Worm (Caenorhabditis elegans) whole organism, young adult: ENCODE results near the gene aps-1.

Experiments used
- B0019.2 ChIP-seq: fragments of 200-800 bp; sonication (Bioruptor generic); conservative IDR thresholded peaks from 2 replicates; pipeline ENCODE4 v1.3.6; 2022; ENCODE audit warnings: missing genetic modification reagents, missing genetic modification characterization, missing compliant biosample characterization
- F23B12.7 ChIP-seq: sonication (generic microtip); optimal IDR thresholded peaks from 2 replicates; lab custom pipeline; 2017; ENCODE audit warnings: missing genetic modification characterization, mild to moderate bottlenecking, missing compliant biosample characterization, antibody characterized with exemption, moderate library complexity; ENCODE audit not compliant: insufficient read depth
- F33H1.4 ChIP-seq: fragments of 200-800 bp; sonication (Bioruptor generic); IDR thresholded peaks from 2 replicates; pipeline ENCODE4 v1.3.6; 2022; ENCODE audit warnings: missing genetic modification reagents, missing genetic modification characterization, missing compliant biosample characterization
- F57A8.1 ChIP-seq: fragments of 200-800 bp; sonication (Bioruptor generic); optimal IDR thresholded peaks from 2 replicates; lab custom pipeline; 2018; ENCODE audit warnings: mild to moderate bottlenecking, missing genetic modification characterization, moderate library complexity, missing compliant biosample characterization
- K11D2.4 ChIP-seq: fragments of 200-800 bp; sonication (Bioruptor generic); IDR thresholded peaks from 2 replicates; pipeline ENCODE4 v1.3.6; 2022; ENCODE audit warnings: missing genetic modification reagents, missing genetic modification characterization, missing compliant biosample characterization
- T26A5.8 ChIP-seq: sonication (generic microtip); optimal IDR thresholded peaks from 2 replicates; lab custom pipeline; 2016; ENCODE audit warnings: missing genetic modification characterization, missing compliant biosample characterization
- Y79H2A.3 ChIP-seq: fragments of 200-800 bp; sonication (Bioruptor generic); conservative IDR thresholded peaks from 2 replicates; pipeline ENCODE4 v1.3.6; 2022; ENCODE audit warnings: missing genetic modification reagents, missing genetic modification characterization, missing compliant biosample characterization
- akir-1 ChIP-seq: fragments of 200-800 bp; sonication (Bioruptor generic); optimal IDR thresholded peaks from 2 replicates; lab custom pipeline; 2018; ENCODE audit warnings: mild to moderate bottlenecking, missing genetic modification characterization, moderate library complexity, missing compliant biosample characterization
- ama-1 ChIP-seq, 3 experiments: fragments of 150-350 bp in 1 of 3; sonication (generic microtip) in 2 of 3; optimal IDR thresholded peaks; 2 replicates each; lab custom pipeline; 2014 to 2018; ENCODE audit warnings: missing biosample characterization in 2 of 3, missing genetic modification characterization in 2 of 3, missing genetic modification reagents in 2 of 3
- cebp-1 ChIP-seq, 2 experiments: fragments of 200-800 bp in 1 of 2; sonication (Bioruptor generic) in 1 of 2; sonication (generic microtip) in 1 of 2; IDR thresholded peaks in 1 of 2; optimal IDR thresholded peaks in 1 of 2; 2 replicates each; pipeline versions ENCODE4 v1.3.6 to Lab custom; 2017 to 2022; ENCODE audit warnings: missing compliant biosample characterization in 2 of 2, missing genetic modification characterization in 2 of 2, mild to moderate bottlenecking in 1 of 2, missing genetic modification reagents in 1 of 2, moderate library complexity in 1 of 2
- ceh-27 ChIP-seq: fragments of 200-800 bp; sonication (Bioruptor generic); optimal IDR thresholded peaks from 2 replicates; lab custom pipeline; 2018; ENCODE audit warnings: mild to moderate bottlenecking, missing genetic modification characterization, moderate library complexity, missing compliant biosample characterization
- ceh-40 ChIP-seq: fragments of 200-800 bp; sonication (Bioruptor generic); IDR thresholded peaks from 2 replicates; pipeline ENCODE4 v1.3.6; 2022; ENCODE audit warnings: missing genetic modification characterization, missing compliant biosample characterization
- chd-7 ChIP-seq: sonication (generic microtip); optimal IDR thresholded peaks from 2 replicates; lab custom pipeline; 2016; ENCODE audit warnings: mild to moderate bottlenecking, missing genetic modification characterization, moderate library complexity, missing compliant biosample characterization
- ets-4 ChIP-seq: fragments of 200-800 bp; sonication (Bioruptor generic); optimal IDR thresholded peaks from 2 replicates; lab custom pipeline; 2018; ENCODE audit warnings: mild to moderate bottlenecking, missing genetic modification characterization, missing compliant biosample characterization
- fkh-3 ChIP-seq: sonication (generic microtip); optimal IDR thresholded peaks from 2 replicates; lab custom pipeline; 2016; ENCODE audit warnings: mild to moderate bottlenecking, missing genetic modification characterization, missing compliant biosample characterization
- him-1 ChIP-seq: sonication (generic microtip); optimal IDR thresholded peaks from 2 replicates; lab custom pipeline; 2016; ENCODE audit warnings: missing genotype, missing genetic modification reagents, missing genetic modification characterization, missing compliant biosample characterization
- hlh-12 ChIP-seq: sonication (generic microtip); optimal IDR thresholded peaks from 2 replicates; lab custom pipeline; 2016; ENCODE audit warnings: missing genetic modification characterization, missing compliant biosample characterization
- hmg-20 ChIP-seq: fragments of 200-800 bp; sonication (Bioruptor generic); IDR thresholded peaks from 2 replicates; pipeline ENCODE4 v1.3.6; 2022; ENCODE audit warnings: missing genetic modification reagents, missing genetic modification characterization, missing compliant biosample characterization
- hrde-1 ChIP-seq: sonication (generic microtip); optimal IDR thresholded peaks from 2 replicates; lab custom pipeline; 2016; ENCODE audit warnings: missing genetic modification characterization, mild to moderate bottlenecking, missing compliant biosample characterization, moderate library complexity, missing genotype, missing genetic modification reagents, borderline replicate concordance
- hsf-1 ChIP-seq: fragments of 200-800 bp; sonication (Bioruptor generic); IDR thresholded peaks from 2 replicates; pipeline ENCODE4 v1.3.6; 2022; ENCODE audit warnings: missing genetic modification reagents, missing genetic modification characterization, missing compliant biosample characterization
- let-526 ChIP-seq: fragments of 200-800 bp; sonication (Bioruptor generic); IDR thresholded peaks from 2 replicates; pipeline ENCODE4 v1.3.6; 2022; ENCODE audit warnings: missing genetic modification reagents, missing genetic modification characterization, missing compliant biosample characterization
- let-607 ChIP-seq, 2 experiments: fragments of 200-800 bp in 1 of 2; sonication (Bioruptor generic) in 1 of 2; sonication (generic microtip) in 1 of 2; optimal IDR thresholded peaks; 2 replicates each; lab custom pipeline; 2016 to 2018; ENCODE audit warnings: mild to moderate bottlenecking in 2 of 2, missing compliant biosample characterization in 2 of 2, missing genetic modification characterization in 2 of 2, moderate library complexity in 2 of 2, missing genotype in 1 of 2
- lin-26 ChIP-seq: fragments of 200-800 bp; sonication (Bioruptor generic); IDR thresholded peaks from 2 replicates; pipeline ENCODE4 v1.3.6; 2022; ENCODE audit warnings: missing genetic modification reagents, missing genetic modification characterization, missing compliant biosample characterization
- lin-35 ChIP-seq, 3 experiments: fragments of 150-350 bp in 2 of 3; sonication (generic microtip) in 1 of 3; optimal IDR thresholded peaks; 2 replicates each; lab custom pipeline; 2014 to 2018; ENCODE audit warnings: missing biosample characterization in 3 of 3, missing genetic modification characterization in 3 of 3, missing genetic modification reagents in 3 of 3
- lin-54 ChIP-seq: fragments of 200-800 bp; sonication (Bioruptor generic); optimal IDR thresholded peaks from 2 replicates; lab custom pipeline; 2018; ENCODE audit warnings: mild to moderate bottlenecking, missing genetic modification characterization, missing compliant biosample characterization
- lir-1 ChIP-seq: fragments of 200-800 bp; sonication (Bioruptor generic); conservative IDR thresholded peaks from 2 replicates; pipeline ENCODE4 v1.3.6; 2022; ENCODE audit warnings: missing genetic modification reagents, missing genetic modification characterization, missing compliant biosample characterization
- madf-10 ChIP-seq: sonication (generic microtip); optimal IDR thresholded peaks from 2 replicates; lab custom pipeline; 2016; ENCODE audit warnings: mild to moderate bottlenecking, missing genetic modification characterization, missing compliant biosample characterization
- madf-3 ChIP-seq: fragments of 200-800 bp; sonication (Bioruptor generic); IDR thresholded peaks from 2 replicates; pipeline ENCODE4 v1.3.6; 2022; ENCODE audit warnings: missing genetic modification reagents, missing genetic modification characterization, missing compliant biosample characterization
- madf-6 ChIP-seq: fragments of 200-800 bp; sonication (Bioruptor generic); IDR thresholded peaks from 2 replicates; pipeline ENCODE4 v1.3.6; 2022; ENCODE audit warnings: missing genetic modification reagents, missing genetic modification characterization, missing compliant biosample characterization
- madf-8 ChIP-seq: fragments of 200-800 bp; sonication (Bioruptor generic); conservative IDR thresholded peaks from 2 replicates; pipeline ENCODE4 v1.3.6; 2022; ENCODE audit warnings: missing genetic modification reagents, missing genetic modification characterization, missing compliant biosample characterization
- nhr-90 ChIP-seq: sonication (generic microtip); optimal IDR thresholded peaks from 2 replicates; lab custom pipeline; 2016; ENCODE audit warnings: missing genotype, mild to moderate bottlenecking, missing genetic modification characterization, missing compliant biosample characterization
- rcor-1 ChIP-seq: fragments of 200-800 bp; sonication (Bioruptor generic); IDR thresholded peaks from 2 replicates; pipeline ENCODE4 v1.3.6; 2022; ENCODE audit warnings: missing genetic modification reagents, missing genetic modification characterization, missing compliant biosample characterization
- rec-8 ChIP-seq, 2 experiments: sonication (generic microtip); optimal IDR thresholded peaks; 2 replicates each; lab custom pipeline; 2016; ENCODE audit warnings: mild to moderate bottlenecking in 2 of 2, missing genetic modification characterization in 2 of 2, missing genetic modification reagents in 2 of 2, missing genotype in 2 of 2, missing biosample characterization in 1 of 2, missing compliant biosample characterization in 1 of 2, moderate library complexity in 1 of 2
- repo-1 ChIP-seq: sonication (generic microtip); optimal IDR thresholded peaks from 2 replicates; lab custom pipeline; 2017; ENCODE audit warnings: mild to moderate bottlenecking, missing genetic modification characterization, missing compliant biosample characterization
- snpc-1.1 ChIP-seq: sonication (generic microtip); optimal IDR thresholded peaks from 2 replicates; lab custom pipeline; 2017; ENCODE audit warnings: missing genetic modification characterization, mild to moderate bottlenecking, missing compliant biosample characterization, antibody characterized with exemption, moderate library complexity, missing genotype, missing genetic modification reagents; ENCODE audit not compliant: insufficient read depth
- snpc-3.4 ChIP-seq: sonication (generic microtip); optimal IDR thresholded peaks from 2 replicates; lab custom pipeline; 2017; ENCODE audit warnings: missing genetic modification characterization, mild to moderate bottlenecking, missing compliant biosample characterization, antibody characterized with exemption, moderate library complexity, missing genotype, missing genetic modification reagents
- sptf-2 ChIP-seq: fragments of 200-800 bp; sonication (Bioruptor generic); optimal IDR thresholded peaks from 2 replicates; lab custom pipeline; 2018; ENCODE audit warnings: mild to moderate bottlenecking, missing genetic modification characterization, missing compliant biosample characterization
- unc-130 ChIP-seq: sonication (generic microtip); optimal IDR thresholded peaks from 2 replicates; lab custom pipeline; 2016; ENCODE audit warnings: missing genetic modification reagents, missing genetic modification characterization, missing compliant biosample characterization
- xnd-1 ChIP-seq: sonication (generic microtip); optimal IDR thresholded peaks from 2 replicates; lab custom pipeline; 2016; ENCODE audit warnings: missing genotype, missing genetic modification reagents, missing genetic modification characterization, missing compliant biosample characterization
- zim-3 ChIP-seq: sonication (generic microtip); optimal IDR thresholded peaks from 2 replicates; lab custom pipeline; 2017; ENCODE audit warnings: mild to moderate bottlenecking, missing genetic modification characterization, moderate library complexity, missing compliant biosample characterization
- ztf-18 ChIP-seq: sonication (generic microtip); optimal IDR thresholded peaks from 2 replicates; lab custom pipeline; 2016; ENCODE audit warnings: missing genotype, mild to moderate bottlenecking, missing genetic modification characterization, missing compliant biosample characterization
- ztf-6 ChIP-seq: fragments of 200-800 bp; sonication (Bioruptor generic); IDR thresholded peaks from 2 replicates; pipeline ENCODE4 v1.3.6; 2022; ENCODE audit warnings: missing genetic modification reagents, missing genetic modification characterization, missing compliant biosample characterization

aps-1 gene

DNA sequence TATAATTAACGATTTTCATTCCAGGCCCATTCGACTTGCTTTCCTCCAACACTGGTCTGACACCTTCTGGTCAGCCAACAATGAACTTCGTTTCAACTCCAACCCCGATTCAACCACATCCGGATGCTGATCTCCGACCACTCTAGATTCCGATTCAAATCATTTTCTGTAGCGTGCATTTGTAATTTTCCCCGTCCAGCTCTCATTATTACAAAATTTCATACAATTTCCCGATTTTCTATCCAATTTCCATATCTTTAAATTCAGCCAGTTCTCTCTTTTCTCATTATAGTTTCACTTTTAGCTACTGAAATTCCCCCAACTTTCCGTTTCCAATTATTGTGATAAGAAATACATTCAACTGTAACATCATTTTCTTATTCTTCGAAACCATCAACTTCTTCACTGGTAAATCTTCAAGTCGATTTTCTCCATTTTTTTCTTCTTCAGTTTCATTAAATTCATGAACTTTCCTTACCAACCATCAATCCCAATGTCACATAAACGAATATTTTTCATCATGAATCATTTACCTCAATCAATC is 2.2 kb upstream of the aps-1 start (continued):
- TF ChIP-seq ztf-6 (GFP tag; lab: Robert Waterston, UW) (no peak), sptf-2 (GFP tag; lab: Kevin White, UChicago) (no peak), lin-54 (GFP tag; lab: Kevin White, UChicago) (peak; percentile 22), rcor-1 (GFP tag; lab: Robert Waterston, UW) (no peak), nhr-90 (no peak), snpc-1.1 (tag; lab: Kevin White, UChicago) (peak; percentile 36), hlh-12 (tag; lab: Kevin White, UChicago) (no peak), ztf-18 (tag; lab: Kevin White, UChicago) (no peak), rec-8 (tag; optimal IDR thresholded peaks at IDR 0.05; lab: Kevin White, UChicago) (no peak), ceh-40 (no peak), K11D2.4 (GFP tag; lab: Robert Waterston, UW) (no peak), hsf-1 (GFP tag; lab: Robert Waterston, UW) (peak; percentile 60; the same call in 1 of the 2 replicates), repo-1 (tag; lab: Kevin White, UChicago) (peak; percentile 14), madf-10 (tag; lab: Kevin White, UChicago) (no peak), lin-35 (GFP tag; optimal IDR thresholded peaks at IDR 0.05; lab: Kevin White, UChicago) (peak in 1 of 3 experiments; percentile 2), cebp-1 (GFP tag; IDR thresholded peaks at IDR 0.05; lab: Robert Waterston, UW) (no peak), cebp-1 (tag; optimal IDR thresholded peaks at IDR 0.05; lab: Kevin White, UChicago) (no peak), Y79H2A.3 (0 out of 2 replicates have a peak, but pooled peaks have one; percentile 11), xnd-1 (no peak), him-1 (peak; percentile 34), chd-7 (no peak), madf-6 (GFP tag; lab: Robert Waterston, UW) (peak; percentile 67), unc-130 (GFP tag; lab: Kevin White, UChicago) (no peak), ama-1 (optimal IDR thresholded peaks at IDR 0.05; lab: Kevin White, UChicago) (no peak), ama-1 (GFP tag; optimal IDR thresholded peaks at IDR 0.05; lab: Kevin White, UChicago) (peak in 1 of 2 experiments; percentile 44), F23B12.7 (no peak), T26A5.8 (no peak), let-607 (tag; optimal IDR thresholded peaks at IDR 0.05; lab: Kevin White, UChicago) (no peak), snpc-3.4 (tag; lab: Kevin White, UChicago) (peak; percentile 52), let-526 (GFP tag; lab: Robert Waterston, UW) (no peak), F57A8.1 (no peak), ets-4 (GFP tag; lab: Kevin White, UChicago) (no peak), B0019.2 (GFP tag; lab: Robert Waterston, UW) (no peak), hrde-1 (tag; lab: Kevin White, UChicago) (peak; percentile 30), madf-3 (no peak; the same call in 1 of the 2 replicates), lin-26 (GFP tag; lab: Robert Waterston, UW) (no peak), fkh-3 (no peak), F33H1.4 (no peak), ceh-27 (GFP tag; lab: Kevin White, UChicago) (no peak), lir-1 (GFP tag; lab: Robert Waterston, UW) (no peak), hmg-20 (GFP tag; lab: Robert Waterston, UW) (no peak), madf-8 (GFP tag; lab: Robert Waterston, UW) (no peak), zim-3 (tag; lab: Kevin White, UChicago) (no peak), akir-1 (no peak)
